Fruit fly (Drosophila melanogaster) whole organism, embryonic: ENCODE data around the gene gcm.

Source experiments
- ATbp ChIP-seq: fragments of 200-800 bp; sonication (Bioruptor generic); optimal IDR thresholded peaks from 2 replicates; lab custom pipeline; 2017; ENCODE audit warnings: missing biosample characterization, mild to moderate bottlenecking, missing genetic modification characterization, missing genetic modification reagents
- BtbVII ChIP-seq: fragments of 200-800 bp; sonication (Bioruptor generic); optimal IDR thresholded peaks from 3 replicates; lab custom pipeline; 2017; ENCODE audit warnings: missing biosample characterization, mild to moderate bottlenecking, missing genetic modification characterization
- CG10462 ChIP-seq: fragments of 200-800 bp; sonication (Bioruptor generic); optimal IDR thresholded peaks from 2 replicates; lab custom pipeline; 2016; ENCODE audit warnings: missing biosample characterization, missing genetic modification characterization
- CG10654 ChIP-seq: fragments of 200-800 bp; sonication (Bioruptor generic); optimal IDR thresholded peaks from 2 replicates; lab custom pipeline; 2016; ENCODE audit warnings: missing biosample characterization, missing genetic modification characterization
- CG11247 ChIP-seq: fragments of 200-800 bp; sonication (Bioruptor generic); IDR thresholded peaks from 2 replicates; pipeline ENCODE4 v1.3.6; 2022; ENCODE audit warnings: missing biosample characterization, missing genetic modification characterization
- CG11456 ChIP-seq: fragments of 200-800 bp; sonication (Bioruptor generic); IDR thresholded peaks from 3 replicates; pipeline ENCODE4 v1.3.6; 2022; ENCODE audit warnings: missing biosample characterization, missing genetic modification characterization
- CG11560 ChIP-seq: fragments of 200-800 bp; sonication (Bioruptor generic); IDR thresholded peaks from 3 replicates; pipeline ENCODE4 v1.3.6; 2022; ENCODE audit warnings: missing biosample characterization, missing genetic modification characterization
- CG11696 ChIP-seq: fragments of 200-800 bp; sonication (Bioruptor generic); IDR thresholded peaks from 2 replicates; pipeline ENCODE4 v1.3.6; 2022; ENCODE audit warnings: missing biosample characterization, missing genetic modification characterization
- CG12104 ChIP-seq: fragments of 200-800 bp; sonication (Bioruptor generic); optimal IDR thresholded peaks from 3 replicates; lab custom pipeline; 2016; ENCODE audit warnings: missing biosample characterization, missing genetic modification characterization
- CG13775 ChIP-seq: fragments of 200-800 bp; sonication (Bioruptor generic); optimal IDR thresholded peaks from 3 replicates; lab custom pipeline; 2017; ENCODE audit warnings: missing biosample characterization, mild to moderate bottlenecking, missing genetic modification characterization
- CG15479 ChIP-seq: fragments of 200-800 bp; sonication (Bioruptor generic); optimal IDR thresholded peaks from 3 replicates; lab custom pipeline; 2019; ENCODE audit warnings: missing biosample characterization, mild to moderate bottlenecking, missing genetic modification characterization, moderate library complexity
- CG2116 ChIP-seq: fragments of 200-800 bp; sonication (Bioruptor generic); optimal IDR thresholded peaks from 3 replicates; lab custom pipeline; 2018; ENCODE audit warnings: missing biosample characterization, mild to moderate bottlenecking, missing genetic modification characterization
- CG3065 ChIP-seq: fragments of 200-800 bp; sonication (Bioruptor generic); optimal IDR thresholded peaks from 2 replicates; lab custom pipeline; 2016; ENCODE audit warnings: missing biosample characterization, missing genetic modification characterization
- CG3163 ChIP-seq: fragments of 200-800 bp; sonication (Bioruptor generic); optimal IDR thresholded peaks from 3 replicates; lab custom pipeline; 2016; ENCODE audit warnings: missing biosample characterization, missing genetic modification characterization
- CG34422 ChIP-seq: fragments of 200-800 bp; sonication (Bioruptor generic); IDR thresholded peaks from 3 replicates; pipeline ENCODE4 v1.3.6; 2022; ENCODE audit warnings: missing biosample characterization, missing genetic modification characterization
- CG43689 ChIP-seq: fragments of 200-800 bp; sonication (Bioruptor generic); IDR thresholded peaks from 2 replicates; pipeline ENCODE4 v1.3.6; 2022; ENCODE audit warnings: missing biosample characterization, missing genetic modification characterization
- CG4707 ChIP-seq: fragments of 200-800 bp; sonication (Bioruptor generic); optimal IDR thresholded peaks from 2 replicates; lab custom pipeline; 2018; ENCODE audit warnings: missing biosample characterization, mild to moderate bottlenecking, missing genetic modification characterization, moderate library complexity
- CG6813 ChIP-seq: fragments of 200-800 bp; sonication (Bioruptor generic); optimal IDR thresholded peaks from 2 replicates; lab custom pipeline; 2017; ENCODE audit warnings: missing biosample characterization, missing genetic modification characterization, mild to moderate bottlenecking, moderate library complexity, missing genetic modification reagents
- CG7745 ChIP-seq: fragments of 200-800 bp; sonication (Bioruptor generic); optimal IDR thresholded peaks from 2 replicates; lab custom pipeline; 2018; ENCODE audit warnings: missing biosample characterization, mild to moderate bottlenecking, missing genetic modification characterization, moderate library complexity
- D19A ChIP-seq: fragments of 200-800 bp; optimal IDR thresholded peaks from 3 replicates; lab custom pipeline; 2019; ENCODE audit warnings: missing biosample characterization, mild to moderate bottlenecking, missing genetic modification characterization, moderate library complexity
- E2f1 ChIP-seq: fragments of 200-800 bp; sonication (Bioruptor generic); IDR thresholded peaks from 2 replicates; pipeline ENCODE4 v1.3.6; 2022; ENCODE audit warnings: missing biosample characterization, missing genetic modification characterization
- Fer1 ChIP-seq: fragments of 200-800 bp; sonication (Bioruptor generic); optimal IDR thresholded peaks from 2 replicates; lab custom pipeline; 2017; ENCODE audit warnings: missing biosample characterization, mild to moderate bottlenecking, missing genetic modification characterization
- Fer2 ChIP-seq: fragments of 200-800 bp; sonication (Bioruptor generic); optimal IDR thresholded peaks from 2 replicates; lab custom pipeline; 2018; ENCODE audit warnings: missing biosample characterization, mild to moderate bottlenecking, missing genetic modification characterization, moderate library complexity
- Lim3 ChIP-seq: fragments of 200-800 bp; sonication (Bioruptor generic); IDR thresholded peaks from 2 replicates; pipeline ENCODE4 v1.3.6; 2022; ENCODE audit warnings: missing biosample characterization, missing genetic modification characterization
- MTF-1 ChIP-seq: fragments of 200-800 bp; sonication (Bioruptor generic); optimal IDR thresholded peaks from 2 replicates; lab custom pipeline; 2018; ENCODE audit warnings: missing biosample characterization, mild to moderate bottlenecking, missing genetic modification characterization, borderline replicate concordance
- NC2α ChIP-seq: fragments of 200-800 bp; sonication (Bioruptor generic); optimal IDR thresholded peaks from 2 replicates; lab custom pipeline; 2016; ENCODE audit warnings: missing biosample characterization, missing genetic modification characterization
- Nf-YB ChIP-seq: fragments of 200-800 bp; sonication (Bioruptor generic); optimal IDR thresholded peaks from 3 replicates; lab custom pipeline; 2019; ENCODE audit warnings: missing biosample characterization, mild to moderate bottlenecking, missing genetic modification characterization, moderate library complexity
- TFAM ChIP-seq: fragments of 200-800 bp; sonication (Bioruptor generic); optimal IDR thresholded peaks from 2 replicates; lab custom pipeline; 2017; ENCODE audit warnings: missing biosample characterization, missing genetic modification characterization, inconsistent platforms
- abd-A ChIP-seq: fragments of 200-800 bp; sonication (Bioruptor generic); optimal IDR thresholded peaks from 3 replicates; lab custom pipeline; 2019; ENCODE audit warnings: missing biosample characterization, mild to moderate bottlenecking, missing genetic modification characterization, moderate library complexity
- ash1 ChIP-seq: fragments of 200-800 bp; sonication (Bioruptor generic); optimal IDR thresholded peaks from 2 replicates; lab custom pipeline; 2018; ENCODE audit warnings: missing biosample characterization, mild to moderate bottlenecking, missing genetic modification characterization
- br ChIP-seq: fragments of >200 bp; optimal IDR thresholded peaks from 2 replicates; lab custom pipeline; 2017
- dmrt11E ChIP-seq: fragments of 200-800 bp; sonication (Bioruptor generic); optimal IDR thresholded peaks from 3 replicates; lab custom pipeline; 2018; ENCODE audit warnings: missing biosample characterization, mild to moderate bottlenecking, missing genetic modification characterization, moderate library complexity
- exex ChIP-seq: fragments of 200-800 bp; sonication (Bioruptor generic); optimal IDR thresholded peaks from 4 replicates; lab custom pipeline; 2018; ENCODE audit warnings: missing biosample characterization, mild to moderate bottlenecking, missing genetic modification characterization, moderate library complexity
- fd64A ChIP-seq: fragments of 200-800 bp; sonication (Bioruptor generic); optimal IDR thresholded peaks from 3 replicates; lab custom pipeline; 2018; ENCODE audit warnings: missing biosample characterization, mild to moderate bottlenecking, missing genetic modification characterization
- fd96Cb ChIP-seq: fragments of 200-800 bp; sonication (Bioruptor generic); optimal IDR thresholded peaks from 2 replicates; lab custom pipeline; 2018; ENCODE audit warnings: missing biosample characterization, mild to moderate bottlenecking, missing genetic modification characterization, moderate library complexity
- grau ChIP-seq: fragments of 200-800 bp; optimal IDR thresholded peaks from 3 replicates; lab custom pipeline; 2019; ENCODE audit warnings: missing biosample characterization, mild to moderate bottlenecking, missing genetic modification characterization, moderate library complexity
- gsb-n ChIP-seq: fragments of 200-800 bp; sonication (Bioruptor generic); optimal IDR thresholded peaks from 3 replicates; lab custom pipeline; 2018; ENCODE audit warnings: missing biosample characterization, mild to moderate bottlenecking, missing genetic modification characterization
- hkb ChIP-seq, 2 experiments: fragments of 200-800 bp in 1 of 2; fragments of >200 bp in 1 of 2; sonication (Bioruptor generic) in 1 of 2; IDR thresholded peaks in 1 of 2; optimal IDR thresholded peaks in 1 of 2; 2 replicates each; pipeline versions ENCODE4 v1.3.6 to Lab custom; 2017 to 2022; ENCODE audit warnings: missing biosample characterization in 1 of 2, missing genetic modification characterization in 1 of 2
- kah ChIP-seq: fragments of 200-800 bp; sonication (Bioruptor generic); optimal IDR thresholded peaks from 2 replicates; lab custom pipeline; 2018; ENCODE audit warnings: missing biosample characterization, mild to moderate bottlenecking, missing genetic modification characterization
- lilli ChIP-seq: fragments of 200-800 bp; sonication (Bioruptor generic); optimal IDR thresholded peaks from 3 replicates; lab custom pipeline; 2016; ENCODE audit warnings: missing biosample characterization, missing genetic modification characterization
- mam ChIP-seq: fragments of 200-800 bp; sonication (Bioruptor generic); optimal IDR thresholded peaks from 3 replicates; lab custom pipeline; 2016; ENCODE audit warnings: missing biosample characterization, missing genetic modification characterization
- mirr ChIP-seq: fragments of 200-800 bp; sonication (Bioruptor generic); optimal IDR thresholded peaks from 3 replicates; lab custom pipeline; 2018; ENCODE audit warnings: missing biosample characterization, mild to moderate bottlenecking, missing genetic modification characterization
- onecut ChIP-seq: fragments of 200-800 bp; sonication (Bioruptor generic); IDR thresholded peaks from 2 replicates; pipeline ENCODE4 v1.3.6; 2022; ENCODE audit warnings: missing biosample characterization, missing genetic modification characterization
- pfk ChIP-seq: fragments of 200-800 bp; sonication (Bioruptor generic); optimal IDR thresholded peaks from 2 replicates; lab custom pipeline; 2018; ENCODE audit warnings: missing biosample characterization, mild to moderate bottlenecking, missing genetic modification characterization, moderate library complexity
- shn ChIP-seq: fragments of 200-800 bp; sonication (Bioruptor generic); optimal IDR thresholded peaks from 3 replicates; lab custom pipeline; 2016; ENCODE audit warnings: missing biosample characterization, missing genetic modification characterization
- stc ChIP-seq: fragments of 200-800 bp; sonication (Bioruptor generic); IDR thresholded peaks from 2 replicates; pipeline ENCODE4 v1.3.6; 2022; ENCODE audit warnings: missing biosample characterization, missing genetic modification characterization
- twi ChIP-seq: fragments of 200-800 bp; optimal IDR thresholded peaks from 2 replicates; lab custom pipeline; 2019; ENCODE audit warnings: missing biosample characterization, mild to moderate bottlenecking, missing genetic modification characterization, moderate library complexity
- unpg ChIP-seq: fragments of 200-800 bp; sonication (Bioruptor generic); optimal IDR thresholded peaks from 3 replicates; lab custom pipeline; 2018; ENCODE audit warnings: missing biosample characterization, mild to moderate bottlenecking, missing genetic modification characterization, moderate library complexity
- vvl ChIP-seq: fragments of 200-800 bp; sonication (Bioruptor generic); IDR thresholded peaks from 2 replicates; pipeline ENCODE4 v1.3.6; 2022; ENCODE audit warnings: missing biosample characterization, missing genetic modification characterization
- wek ChIP-seq: fragments of 200-800 bp; sonication (Bioruptor generic); optimal IDR thresholded peaks from 3 replicates; lab custom pipeline; 2018; ENCODE audit warnings: missing biosample characterization, mild to moderate bottlenecking, missing genetic modification characterization, moderate library complexity

The gcm gene

DNA sequence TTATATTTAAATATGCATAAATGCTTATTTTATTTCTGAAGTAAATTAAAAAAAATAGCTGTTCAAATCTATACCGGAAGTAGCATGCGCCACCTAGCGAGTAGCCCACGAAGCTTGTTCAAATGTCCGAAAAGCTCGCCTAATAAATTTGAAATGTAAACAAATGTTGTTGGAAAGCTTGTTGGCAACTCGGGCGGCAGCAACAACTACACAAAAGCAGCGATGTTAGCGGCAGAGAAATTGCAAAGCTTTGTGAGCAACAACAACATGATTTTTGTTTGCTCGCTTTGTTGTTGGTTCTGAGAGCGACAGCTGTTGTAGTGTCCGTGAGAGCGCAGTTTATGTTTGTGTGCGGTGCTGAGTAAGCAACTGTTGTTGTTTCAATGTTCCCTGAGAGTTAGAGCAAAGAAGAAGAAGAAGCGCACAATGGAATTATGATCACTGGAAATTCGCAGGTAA, 14.1 kb downstream of the gcm start (continued):
- TF ChIP-seq TFAM (GFP tag; lab: Kevin White, UChicago), result peak; percentile 93
- peak; percentile 58; the same call in 1 of the 2 replicates for TF ChIP-seq Lim3 (GFP tag; lab: Robert Waterston, UW)
- peak; percentile 91 for TF ChIP-seq lilli (GFP tag; lab: Kevin White, UChicago)
- peak; percentile 85 for TF ChIP-seq mam (GFP tag; lab: Kevin White, UChicago)
- TF ChIP-seq mirr, result peak; percentile 100
- TF ChIP-seq Fer2 (tag; lab: Kevin White, UChicago), result peak; percentile 98
- peak; percentile 22 for TF ChIP-seq CG15479 (GFP tag; lab: Kevin White, UChicago)
- peak; percentile 91 for TF ChIP-seq CG11696 (GFP tag; lab: Robert Waterston, UW)
- peak; percentile 84 for TF ChIP-seq CG3163 (GFP tag; lab: Kevin White, UChicago)
- TF ChIP-seq br, result no peak
- peak; percentile 92 for TF ChIP-seq CG10462 (GFP tag; lab: Kevin White, UChicago)
- peak; percentile 99 for TF ChIP-seq ash1 (GFP tag; lab: Kevin White, UChicago)
- TF ChIP-seq pfk (GFP tag; lab: Kevin White, UChicago), result peak; percentile 89
- TF ChIP-seq stc, result peak; percentile 98
- peak; percentile 96 for TF ChIP-seq CG10654
- peak; percentile 95 for TF ChIP-seq E2f1
- TF ChIP-seq fd64A, result peak; percentile 100
- TF ChIP-seq D19A (tag; lab: Kevin White, UChicago), result peak; percentile 89
- peak; percentile 84 for TF ChIP-seq fd96Cb (tag; lab: Kevin White, UChicago)
- peak; percentile 100 for TF ChIP-seq Fer1 (GFP tag; lab: Kevin White, UChicago)
- peak; percentile 97 for TF ChIP-seq gsb-n (tag; lab: Kevin White, UChicago)
- TF ChIP-seq CG43689 (GFP tag; lab: Robert Waterston, UW), result peak; percentile 96
- peak; percentile 87 for TF ChIP-seq twi (tag; lab: Kevin White, UChicago)
- TF ChIP-seq dmrt11E (tag; lab: Kevin White, UChicago), result peak; percentile 44
- peak; percentile 98 for TF ChIP-seq CG12104 (GFP tag; lab: Kevin White, UChicago)
- peak; percentile 94 for TF ChIP-seq CG2116 (GFP tag; lab: Kevin White, UChicago)
- peak; percentile 99 for TF ChIP-seq vvl (GFP tag; lab: Robert Waterston, UW)
- peak; percentile 94 for TF ChIP-seq NC2α
- peak; percentile 95 for TF ChIP-seq grau
- TF ChIP-seq CG6813 (GFP tag; lab: Kevin White, UChicago), result peak; percentile 100
- TF ChIP-seq unpg (GFP tag; lab: Kevin White, UChicago), result peak; percentile 98
- TF ChIP-seq CG13775 (GFP tag; lab: Kevin White, UChicago), result peak; percentile 96
- TF ChIP-seq Nf-YB (GFP tag; lab: Kevin White, UChicago), result peak; percentile 87
- peak; percentile 75 for TF ChIP-seq CG7745 (tag; lab: Kevin White, UChicago)
- TF ChIP-seq ATbp, result peak; percentile 100
- TF ChIP-seq MTF-1 (GFP tag; lab: Kevin White, UChicago), result peak; percentile 100
- TF ChIP-seq CG3065 (GFP tag; lab: Kevin White, UChicago), result peak; percentile 94
- TF ChIP-seq hkb (optimal IDR thresholded peaks at IDR 0.05; lab: Kevin White, UChicago), result no peak
- TF ChIP-seq hkb (GFP tag; IDR thresholded peaks at IDR 0.05; lab: Robert Waterston, UW), result peak; percentile 99
- TF ChIP-seq kah (GFP tag; lab: Kevin White, UChicago), result peak; percentile 97
- peak; percentile 100 for TF ChIP-seq BtbVII (GFP tag; lab: Kevin White, UChicago)
- peak; percentile 99 for TF ChIP-seq CG4707 (GFP tag; lab: Kevin White, UChicago)
- peak; percentile 93 for TF ChIP-seq CG34422 (GFP tag; lab: Robert Waterston, UW)
- TF ChIP-seq CG11247 (GFP tag; lab: Robert Waterston, UW), result peak; percentile 97
- TF ChIP-seq abd-A (tag; lab: Kevin White, UChicago), result peak; percentile 98
- peak; percentile 98 for TF ChIP-seq CG11456
- TF ChIP-seq CG11560, result peak; percentile 25; the same call in 1 of the 3 replicates
- peak; percentile 99 for TF ChIP-seq wek
- TF ChIP-seq shn (GFP tag; lab: Kevin White, UChicago), result peak; percentile 91
- peak; percentile 94 for TF ChIP-seq exex (tag; lab: Kevin White, UChicago)
- TF ChIP-seq onecut (GFP tag; lab: Robert Waterston, UW), result peak; percentile 97
